Worm (Caenorhabditis elegans) whole organism, L4 larva: Measurements from ENCODE around the gene exp-2.

Source experiments
- D1046.2 ChIP-seq: fragments of 200-800 bp; sonication (Bioruptor generic); IDR thresholded peaks from 2 replicates; pipeline ENCODE4 v1.3.6; 2022; ENCODE audit warnings: missing genetic modification characterization, missing compliant biosample characterization
- F44E2.7 ChIP-seq: fragments of 200-800 bp; sonication (Bioruptor generic); IDR thresholded peaks from 2 replicates; pipeline ENCODE4 v2.1.2; 2022; ENCODE audit warnings: missing genetic modification characterization, missing compliant biosample characterization
- T26A8.4 ChIP-seq: fragments of 200-800 bp; sonication (Bioruptor generic); IDR thresholded peaks from 2 replicates; pipeline ENCODE4 v1.3.6; 2022; ENCODE audit warnings: missing genetic modification characterization, missing compliant biosample characterization
- Y105C5A.15 ChIP-seq: fragments of 200-800 bp; sonication (Bioruptor generic); IDR thresholded peaks from 2 replicates; pipeline ENCODE4 v1.3.6; 2022; ENCODE audit warnings: missing genetic modification characterization, missing compliant biosample characterization
- Y48G9A.11 ChIP-seq: fragments of 200-800 bp; sonication (Bioruptor generic); IDR thresholded peaks from 2 replicates; pipeline ENCODE4 v1.3.6; 2022; ENCODE audit warnings: missing genetic modification reagents, missing genetic modification characterization, missing compliant biosample characterization
- ZK546.5 ChIP-seq, 2 experiments: sonication (generic microtip); optimal IDR thresholded peaks; 2 replicates each; lab custom pipeline; 2017; ENCODE audit warnings: missing biosample characterization in 2 of 2, missing genetic modification characterization in 2 of 2
- aha-1 ChIP-seq: fragments of 150-350 bp; peaks from one replicate; lab custom pipeline; 2014; ENCODE audit warnings: missing biosample characterization, missing genetic modification characterization
- attf-4 ChIP-seq: sonication (generic microtip); optimal IDR thresholded peaks from 3 replicates; lab custom pipeline; 2017; ENCODE audit warnings: missing biosample characterization, missing genetic modification characterization
- ceh-20 ChIP-seq: fragments of 200-800 bp; sonication (Bioruptor generic); IDR thresholded peaks from 2 replicates; pipeline ENCODE4 v1.3.6; 2022; ENCODE audit warnings: missing genetic modification reagents, missing genetic modification characterization, missing compliant biosample characterization
- ceh-82 ChIP-seq: sonication (generic microtip); optimal IDR thresholded peaks from 2 replicates; lab custom pipeline; 2017; ENCODE audit warnings: missing biosample characterization, missing genetic modification characterization
- daf-12 ChIP-seq: fragments of 150-350 bp; optimal IDR thresholded peaks from 2 replicates; lab custom pipeline; 2014; ENCODE audit warnings: missing biosample characterization, missing genetic modification reagents, missing genetic modification characterization
- daf-16 ChIP-seq, 3 experiments: sonication (generic microtip); optimal IDR thresholded peaks; 2 replicates each; lab custom pipeline; 2016 to 2017; ENCODE audit warnings: missing genetic modification characterization in 3 of 3, missing genetic modification reagents in 3 of 3, mild to moderate bottlenecking in 2 of 3, missing compliant biosample characterization in 2 of 3, missing biosample characterization in 1 of 3, moderate library complexity in 1 of 3
- daf-8 ChIP-seq: fragments of 200-800 bp; sonication (Bioruptor generic); IDR thresholded peaks from 2 replicates; pipeline ENCODE4 v1.3.6; 2022; ENCODE audit warnings: missing genetic modification characterization, missing compliant biosample characterization
- dmd-6 ChIP-seq: fragments of 200-800 bp; sonication (Bioruptor generic); IDR thresholded peaks from 2 replicates; pipeline ENCODE4 v1.3.6; 2022; ENCODE audit warnings: missing genetic modification reagents, missing genetic modification characterization, missing compliant biosample characterization
- dpl-1 ChIP-seq: fragments of 150-350 bp; optimal IDR thresholded peaks from 2 replicates; lab custom pipeline; 2014; ENCODE audit warnings: missing biosample characterization, missing genetic modification reagents, missing genetic modification characterization
- dve-1 ChIP-seq: sonication (generic microtip); optimal IDR thresholded peaks from 2 replicates; lab custom pipeline; 2017; ENCODE audit warnings: antibody characterized with exemption, mild to moderate bottlenecking, missing genetic modification characterization, missing compliant biosample characterization; ENCODE audit not compliant: insufficient read depth
- egl-27 ChIP-seq: sonication (generic microtip); optimal IDR thresholded peaks from 3 replicates; lab custom pipeline; 2017; ENCODE audit warnings: missing biosample characterization, missing genetic modification reagents, missing genetic modification characterization
- fkh-10 ChIP-seq: fragments of 150-350 bp; optimal IDR thresholded peaks from 2 replicates; lab custom pipeline; 2014; ENCODE audit warnings: missing biosample characterization, missing genetic modification reagents, missing genetic modification characterization
- hlh-11 ChIP-seq: fragments of 200-800 bp; sonication (Bioruptor generic); optimal IDR thresholded peaks from 2 replicates; lab custom pipeline; 2018; ENCODE audit warnings: mild to moderate bottlenecking, missing genetic modification characterization, missing compliant biosample characterization
- hlh-30 ChIP-seq: sonication (generic microtip); optimal IDR thresholded peaks from 2 replicates; lab custom pipeline; 2017; ENCODE audit warnings: antibody characterized with exemption, mild to moderate bottlenecking, missing genetic modification characterization, missing compliant biosample characterization; ENCODE audit not compliant: insufficient read depth
- hmg-1.1 ChIP-seq: fragments of 200-800 bp; sonication (Bioruptor generic); IDR thresholded peaks from 2 replicates; pipeline ENCODE4 v1.3.6; 2022; ENCODE audit warnings: missing genetic modification reagents, missing genetic modification characterization, missing compliant biosample characterization
- jun-1 ChIP-seq: fragments of 150-350 bp; optimal IDR thresholded peaks from 2 replicates; lab custom pipeline; 2014; ENCODE audit warnings: missing biosample characterization, missing genetic modification reagents, missing genetic modification characterization
- lin-1 ChIP-seq: fragments of 200-800 bp; sonication (Bioruptor generic); IDR thresholded peaks from 2 replicates; pipeline ENCODE4 v1.3.6; 2022; ENCODE audit warnings: missing genetic modification reagents, missing genetic modification characterization, missing compliant biosample characterization
- lin-13 ChIP-seq: fragments of 150-350 bp; optimal IDR thresholded peaks from 2 replicates; lab custom pipeline; 2014; ENCODE audit warnings: missing biosample characterization, missing genetic modification reagents, missing genetic modification characterization
- lin-15B ChIP-seq: fragments of 150-350 bp; sonication (generic microtip); optimal IDR thresholded peaks from 3 replicates; lab custom pipeline; 2014; ENCODE audit warnings: missing biosample characterization, missing genetic modification characterization
- lin-29 ChIP-seq: fragments of 200-800 bp; sonication (Bioruptor generic); IDR thresholded peaks from 2 replicates; pipeline ENCODE4 v1.3.6; 2022; ENCODE audit warnings: missing genetic modification reagents, missing genetic modification characterization, missing compliant biosample characterization
- lsy-2 ChIP-seq, 2 experiments: fragments of 150-350 bp in 1 of 2; sonication (generic microtip) in 1 of 2; optimal IDR thresholded peaks; 2 replicates each; lab custom pipeline; 2014 to 2017; ENCODE audit warnings: missing biosample characterization in 2 of 2, missing genetic modification characterization in 2 of 2
- madf-5 ChIP-seq, 2 experiments: fragments of 200-800 bp; sonication (Bioruptor generic); IDR thresholded peaks; 2 replicates each; pipeline ENCODE4 v1.3.6; 2022; ENCODE audit warnings: missing compliant biosample characterization in 2 of 2, missing genetic modification characterization in 2 of 2
- mdl-1 ChIP-seq, 2 experiments: fragments of 150-350 bp in 1 of 2; sonication (generic microtip) in 1 of 2; optimal IDR thresholded peaks; 2 replicates each; lab custom pipeline; 2014 to 2017; ENCODE audit warnings: missing biosample characterization in 2 of 2, missing genetic modification characterization in 2 of 2
- mes-2 ChIP-seq: sonication (generic microtip); optimal IDR thresholded peaks from 2 replicates; lab custom pipeline; 2016; ENCODE audit warnings: missing genotype, mild to moderate bottlenecking, missing genetic modification characterization, missing compliant biosample characterization; ENCODE audit not compliant: poor library complexity, severe bottlenecking
- mxl-3 ChIP-seq: fragments of 200-800 bp; sonication (Bioruptor generic); optimal IDR thresholded peaks from 2 replicates; lab custom pipeline; 2018; ENCODE audit warnings: mild to moderate bottlenecking, missing genetic modification characterization, missing compliant biosample characterization
- nhr-10 ChIP-seq: fragments of 150-350 bp; optimal IDR thresholded peaks from 2 replicates; lab custom pipeline; 2014; ENCODE audit warnings: missing biosample characterization, missing genetic modification characterization
- nhr-102 ChIP-seq: sonication (generic microtip); optimal IDR thresholded peaks from 2 replicates; lab custom pipeline; 2016; ENCODE audit warnings: mild to moderate bottlenecking, missing genetic modification characterization, moderate library complexity, missing compliant biosample characterization
- nhr-11 ChIP-seq: fragments of 150-350 bp; optimal IDR thresholded peaks from 2 replicates; lab custom pipeline; 2014; ENCODE audit warnings: missing biosample characterization, missing genetic modification characterization
- nhr-111 ChIP-seq: fragments of 200-800 bp; sonication (Bioruptor generic); optimal IDR thresholded peaks from 2 replicates; lab custom pipeline; 2018; ENCODE audit warnings: mild to moderate bottlenecking, missing genetic modification characterization, missing compliant biosample characterization
- nhr-28 ChIP-seq: fragments of 150-350 bp; optimal IDR thresholded peaks from 2 replicates; lab custom pipeline; 2014; ENCODE audit warnings: missing biosample characterization, missing genetic modification characterization
- nhr-48 ChIP-seq: sonication (generic microtip); optimal IDR thresholded peaks from 2 replicates; lab custom pipeline; 2016; ENCODE audit warnings: mild to moderate bottlenecking, missing genetic modification characterization, missing compliant biosample characterization
- pha-4 ChIP-seq, 2 experiments: fragments of 150-350 bp in 1 of 2; fragments of 200-800 bp in 1 of 2; sonication (Bioruptor generic) in 1 of 2; IDR thresholded peaks in 1 of 2; optimal IDR thresholded peaks in 1 of 2; 2 replicates each; pipeline versions ENCODE4 v1.3.6 to Lab custom; 2014 to 2022; ENCODE audit warnings: missing genetic modification characterization in 2 of 2, missing genetic modification reagents in 2 of 2, missing biosample characterization in 1 of 2, missing compliant biosample characterization in 1 of 2
- php-3 ChIP-seq: fragments of 200-800 bp; sonication (Bioruptor generic); IDR thresholded peaks from 2 replicates; pipeline ENCODE4 v1.3.6; 2022; ENCODE audit warnings: missing genetic modification reagents, missing genetic modification characterization, missing compliant biosample characterization
- pqm-1 ChIP-seq: sonication (generic microtip); optimal IDR thresholded peaks from 2 replicates; lab custom pipeline; 2017; ENCODE audit warnings: missing biosample characterization, missing genetic modification characterization
- set-16 ChIP-seq: fragments of 200-800 bp; sonication (Bioruptor generic); IDR thresholded peaks from 2 replicates; pipeline ENCODE4 v1.3.6; 2022; ENCODE audit warnings: missing genetic modification reagents, missing genetic modification characterization, missing compliant biosample characterization
- skn-1 ChIP-seq: fragments of 150-350 bp; optimal IDR thresholded peaks from 2 replicates; lab custom pipeline; 2014; ENCODE audit warnings: missing biosample characterization, missing genetic modification characterization
- snpc-4 ChIP-seq: fragments of 150-350 bp; optimal IDR thresholded peaks from 2 replicates; lab custom pipeline; 2014; ENCODE audit warnings: missing biosample characterization, missing genetic modification characterization
- spr-3 ChIP-seq: fragments of 200-800 bp; sonication (Bioruptor generic); optimal IDR thresholded peaks from 2 replicates; lab custom pipeline; 2018; ENCODE audit warnings: mild to moderate bottlenecking, missing genetic modification characterization, missing compliant biosample characterization
- tra-1 ChIP-seq: fragments of 200-800 bp; sonication (Bioruptor generic); IDR thresholded peaks from 2 replicates; pipeline ENCODE4 v1.3.6; 2022; ENCODE audit warnings: missing genetic modification reagents, missing genetic modification characterization, missing compliant biosample characterization
- unc-39 ChIP-seq: sonication (generic microtip); optimal IDR thresholded peaks from 2 replicates; lab custom pipeline; 2017; ENCODE audit warnings: missing biosample characterization, missing genetic modification characterization
- vab-7 ChIP-seq: fragments of 200-800 bp; sonication (Bioruptor generic); IDR thresholded peaks from 2 replicates; pipeline ENCODE4 v1.3.6; 2022; ENCODE audit warnings: missing genetic modification reagents, missing genetic modification characterization, missing compliant biosample characterization
- zag-1 ChIP-seq: fragments of 150-350 bp; optimal IDR thresholded peaks from 2 replicates; lab custom pipeline; 2014; ENCODE audit warnings: missing biosample characterization, missing genetic modification characterization
- ztf-11 ChIP-seq: fragments of 150-350 bp; optimal IDR thresholded peaks from 2 replicates; lab custom pipeline; 2014; ENCODE audit warnings: missing biosample characterization, missing genetic modification characterization

exp-2 gene

DNA sequence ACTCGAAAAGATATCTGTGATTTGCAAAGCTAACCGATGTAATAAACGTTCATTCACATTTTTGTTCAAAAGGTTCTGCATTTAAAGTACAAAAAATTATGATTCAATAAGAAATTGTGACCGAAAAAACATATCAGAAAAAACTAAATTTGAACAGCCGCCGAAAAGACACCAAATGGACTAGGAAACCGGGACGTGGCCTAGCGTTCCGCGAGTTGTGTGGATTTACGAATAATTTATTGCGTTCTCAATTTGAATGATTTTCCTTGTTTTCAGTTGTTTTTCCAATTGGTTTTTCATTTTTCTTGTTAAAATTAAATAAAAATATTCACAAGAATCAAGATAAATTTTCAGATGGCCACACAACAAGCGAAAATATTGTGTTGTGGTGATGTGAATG, 23.7 kb upstream of the exp-2 start, which contains the start of gene cwf-19L1 (continued):
- TF ChIP-seq nhr-111 (GFP tag; lab: Kevin White, UChicago) (no peak), madf-5 (GFP tag; IDR thresholded peaks at IDR 0.05; lab: Robert Waterston, UW) (no peak)

- TF ChIP-seq lsy-2 (tag; optimal IDR thresholded peaks at IDR 0.05; lab: Kevin White, UChicago) (no peak), nhr-11 (no peak), ztf-11 (tag; lab: Kevin White, UChicago) (no peak), set-16 (GFP tag; lab: Robert Waterston, UW) (no peak), nhr-102 (tag; lab: Kevin White, UChicago) (peak; percentile 59), hlh-11 (tag; lab: Kevin White, UChicago) (peak; percentile 77), pha-4 (GFP tag; IDR thresholded peaks at IDR 0.05; lab: Robert Waterston, UW) (no peak), pha-4 (tag; optimal IDR thresholded peaks at IDR 0.05; lab: Kevin White, UChicago) (no peak), pqm-1 (tag; lab: Kevin White, UChicago) (peak; percentile 21), mxl-3 (no peak), ceh-82 (tag; lab: Kevin White, UChicago) (no peak), daf-12 (no peak), fkh-10 (GFP tag; lab: Kevin White, UChicago) (no peak), Y105C5A.15 (GFP tag; lab: Robert Waterston, UW) (no peak), ceh-20 (no peak), dpl-1 (GFP tag; lab: Kevin White, UChicago) (no peak), hlh-30 (tag; lab: Kevin White, UChicago) (peak; percentile 68), jun-1 (tag; lab: Kevin White, UChicago) (no peak), daf-16 (GFP tag; optimal IDR thresholded peaks at IDR 0.05; lab: Kevin White, UChicago) (no peak), daf-16 (tag; optimal IDR thresholded peaks at IDR 0.05; lab: Kevin White, UChicago) (peak; percentile 66), lin-29 (GFP tag; lab: Robert Waterston, UW) (no peak), nhr-48 (tag; lab: Kevin White, UChicago) (peak; percentile 69), egl-27 (tag; lab: Kevin White, UChicago) (no peak), nhr-28 (tag; lab: Kevin White, UChicago) (peak; percentile 79), Y48G9A.11 (GFP tag; lab: Robert Waterston, UW) (no peak), dmd-6 (GFP tag; lab: Robert Waterston, UW) (peak; percentile 91), aha-1 (tag; lab: Kevin White, UChicago) (no peak), mdl-1 (tag; optimal IDR thresholded peaks at IDR 0.05; lab: Kevin White, UChicago) (no peak), F44E2.7 (GFP tag; lab: Robert Waterston, UW) (no peak), unc-39 (tag; lab: Kevin White, UChicago) (no peak), spr-3 (GFP tag; lab: Kevin White, UChicago) (no peak), T26A8.4 (no peak), zag-1 (tag; lab: Kevin White, UChicago) (no peak), D1046.2 (GFP tag; lab: Robert Waterston, UW) (no peak), madf-5 (GFP tag; IDR thresholded peaks at IDR 0.05; lab: Robert Waterston, UW) (no peak), vab-7 (GFP tag; lab: Robert Waterston, UW) (no peak), hmg-1.1 (no peak), lin-1 (GFP tag; lab: Robert Waterston, UW) (no peak), lin-15B (tag; lab: Kevin White, UChicago) (no peak), attf-4 (tag; lab: Kevin White, UChicago) (no peak), nhr-10 (tag; lab: Kevin White, UChicago) (no peak), tra-1 (GFP tag; lab: Robert Waterston, UW) (no peak), ZK546.5 (tag; optimal IDR thresholded peaks at IDR 0.05; lab: Kevin White, UChicago) (no peak), dve-1 (tag; lab: Kevin White, UChicago) (peak; percentile 68), skn-1 (tag; lab: Kevin White, UChicago) (no peak), lin-13 (no peak), snpc-4 (tag; lab: Kevin White, UChicago) (no peak), php-3 (GFP tag; lab: Robert Waterston, UW) (no peak), mes-2 (tag; lab: Kevin White, UChicago) (no peak), daf-8 (GFP tag; lab: Robert Waterston, UW) (no peak)
- TF ChIP-seq, all 104 proteins: peak for 9
Measured at ce11 chrV:6110533-6110932, 20.7 kb upstream of the exp-2 start, which contains the start of gene F17A9.4. Gene F17A9.4 (minus strand): TSS chrV:6110629.
